Worm (Caenorhabditis elegans) whole organism, L2 larva: Measurements from ENCODE around the gene F26F2.7.

Experiments
- C34F6.9 ChIP-seq: fragments of 150-350 bp; optimal IDR thresholded peaks from 2 replicates; lab custom pipeline; 2014; ENCODE audit warnings: missing biosample characterization, missing genetic modification characterization
- R02D3.7 ChIP-seq: fragments of 150-350 bp; optimal IDR thresholded peaks from 2 replicates; lab custom pipeline; 2014; ENCODE audit warnings: missing biosample characterization, missing genetic modification characterization
- ZK546.5 ChIP-seq: sonication (generic microtip); optimal IDR thresholded peaks from 2 replicates; lab custom pipeline; 2017; ENCODE audit warnings: missing biosample characterization, missing genetic modification characterization
- alr-1 ChIP-seq: fragments of 150-350 bp; optimal IDR thresholded peaks from 2 replicates; lab custom pipeline; 2014; ENCODE audit warnings: missing biosample characterization, missing genetic modification characterization
- ama-1 ChIP-seq: fragments of 150-350 bp; optimal IDR thresholded peaks from 2 replicates; lab custom pipeline; 2018; ENCODE audit warnings: inconsistent platforms
- ceh-16 ChIP-seq: fragments of 150-350 bp; optimal IDR thresholded peaks from 2 replicates; lab custom pipeline; 2014; ENCODE audit warnings: missing biosample characterization, missing genetic modification characterization
- ceh-82 ChIP-seq: fragments of 150-350 bp; optimal IDR thresholded peaks from 2 replicates; lab custom pipeline; 2014; ENCODE audit warnings: missing biosample characterization, missing genetic modification characterization
- dmd-4 ChIP-seq: sonication (generic microtip); optimal IDR thresholded peaks from 2 replicates; lab custom pipeline; 2017; ENCODE audit warnings: missing biosample characterization, missing genetic modification characterization
- elt-1 ChIP-seq: fragments of 150-350 bp; optimal IDR thresholded peaks from 2 replicates; lab custom pipeline; 2014; ENCODE audit warnings: missing biosample characterization, missing genetic modification characterization
- elt-3 ChIP-seq: sonication (generic microtip); optimal IDR thresholded peaks from 2 replicates; lab custom pipeline; 2017; ENCODE audit warnings: missing biosample characterization, missing genetic modification characterization
- gmeb-1 ChIP-seq: fragments of 150-350 bp; optimal IDR thresholded peaks from 2 replicates; lab custom pipeline; 2014; ENCODE audit warnings: missing biosample characterization, missing genetic modification characterization
- lin-13 ChIP-seq: fragments of 150-350 bp; optimal IDR thresholded peaks from 2 replicates; lab custom pipeline; 2014; ENCODE audit warnings: missing biosample characterization, missing genetic modification reagents, missing genetic modification characterization
- lin-39 ChIP-seq: fragments of 150-350 bp; optimal IDR thresholded peaks from 2 replicates; lab custom pipeline; 2014; ENCODE audit warnings: missing biosample characterization, missing genetic modification reagents, missing genetic modification characterization
- lsy-2 ChIP-seq, 2 experiments: fragments of 150-350 bp in 1 of 2; sonication (generic microtip) in 1 of 2; optimal IDR thresholded peaks; 2 replicates each; lab custom pipeline; 2014 to 2017; ENCODE audit warnings: missing biosample characterization in 2 of 2, missing genetic modification characterization in 2 of 2
- mab-5 ChIP-seq: fragments of 150-350 bp; optimal IDR thresholded peaks from 2 replicates; lab custom pipeline; 2014; ENCODE audit warnings: missing biosample characterization, missing genetic modification characterization
- nhr-10 ChIP-seq: sonication (generic microtip); optimal IDR thresholded peaks from 2 replicates; lab custom pipeline; 2017; ENCODE audit warnings: missing biosample characterization, missing genetic modification characterization
- nhr-11 ChIP-seq: fragments of 150-350 bp; optimal IDR thresholded peaks from 2 replicates; lab custom pipeline; 2014; ENCODE audit warnings: missing biosample characterization, missing genetic modification characterization
- nhr-129 ChIP-seq: fragments of 150-350 bp; optimal IDR thresholded peaks from 2 replicates; lab custom pipeline; 2014; ENCODE audit warnings: missing biosample characterization, missing genetic modification characterization
- nhr-23 ChIP-seq: fragments of 150-350 bp; optimal IDR thresholded peaks from 2 replicates; lab custom pipeline; 2014; ENCODE audit warnings: missing biosample characterization, missing genetic modification reagents, missing genetic modification characterization
- nhr-25 ChIP-seq: fragments of 150-350 bp; sonication (generic microtip); optimal IDR thresholded peaks from 3 replicates; lab custom pipeline; 2014; ENCODE audit warnings: missing biosample characterization, missing genetic modification characterization
- nhr-6 ChIP-seq: fragments of 150-350 bp; optimal IDR thresholded peaks from 2 replicates; lab custom pipeline; 2014; ENCODE audit warnings: missing biosample characterization, missing genetic modification characterization
- nhr-77 ChIP-seq: fragments of 150-350 bp; optimal IDR thresholded peaks from 2 replicates; lab custom pipeline; 2014; ENCODE audit warnings: missing biosample characterization, missing genetic modification characterization
- peb-1 ChIP-seq: fragments of 150-350 bp; optimal IDR thresholded peaks from 2 replicates; lab custom pipeline; 2014; ENCODE audit warnings: missing biosample characterization, missing genetic modification characterization
- sem-4 ChIP-seq: fragments of 150-350 bp; optimal IDR thresholded peaks from 2 replicates; lab custom pipeline; 2014; ENCODE audit warnings: missing biosample characterization, missing genetic modification reagents, missing genetic modification characterization
- sma-3 ChIP-seq: sonication (generic microtip); optimal IDR thresholded peaks from 2 replicates; lab custom pipeline; 2016; ENCODE audit warnings: missing genetic modification reagents, missing genetic modification characterization, missing compliant biosample characterization
- sma-9 ChIP-seq, 2 experiments: fragments of 150-350 bp in 1 of 2; sonication (generic microtip) in 1 of 2; optimal IDR thresholded peaks; 2 replicates each; lab custom pipeline; 2014 to 2016; ENCODE audit warnings: missing genetic modification characterization in 2 of 2, mild to moderate bottlenecking in 1 of 2, missing biosample characterization in 1 of 2, missing compliant biosample characterization in 1 of 2, missing genetic modification reagents in 1 of 2, moderate library complexity in 1 of 2
- snpc-4 ChIP-seq: fragments of 150-350 bp; optimal IDR thresholded peaks from 2 replicates; lab custom pipeline; 2014; ENCODE audit warnings: missing biosample characterization, missing genetic modification characterization
- unc-55 ChIP-seq: fragments of 150-350 bp; sonication (generic microtip); optimal IDR thresholded peaks from 3 replicates; lab custom pipeline; 2014; ENCODE audit warnings: missing biosample characterization, missing genetic modification reagents, missing genetic modification characterization
- unc-62 ChIP-seq: fragments of 150-350 bp; optimal IDR thresholded peaks from 2 replicates; lab custom pipeline; 2014; ENCODE audit warnings: missing biosample characterization, missing genetic modification reagents, missing genetic modification characterization
- zag-1 ChIP-seq: fragments of 150-350 bp; optimal IDR thresholded peaks from 2 replicates; lab custom pipeline; 2014; ENCODE audit warnings: missing biosample characterization, missing genetic modification characterization
- ztf-11 ChIP-seq: sonication (generic microtip); optimal IDR thresholded peaks from 2 replicates; lab custom pipeline; 2017; ENCODE audit warnings: missing biosample characterization, missing genetic modification characterization
- ztf-4 ChIP-seq: fragments of 150-350 bp; optimal IDR thresholded peaks from 2 replicates; lab custom pipeline; 2014; ENCODE audit warnings: missing biosample characterization, missing genetic modification characterization

The F26F2.7 gene

ce11 chrV:20595653-20596052 is 14.9 kb downstream of the F26F2.7 start, which contains the start of gene F26F2.11:
Gene F26F2.11, minus strand, starts transcription at chrV:20595753.
- no peak for TF ChIP-seq nhr-11
- TF ChIP-seq, all 48 proteins: peak for 0

ce11 chrV:20597076-20597475 is 16.3 kb downstream of the F26F2.7 start, which contains the start of gene F46B3.1:
Gene F46B3.1, minus strand, starts transcription at chrV:20597176.
- no peak for TF ChIP-seq elt-1 (tag; lab: Kevin White, UChicago)
- no peak for TF ChIP-seq elt-3 (tag; lab: Kevin White, UChicago)
- no peak for TF ChIP-seq sma-9 (GFP tag; optimal IDR thresholded peaks at IDR 0.05; lab: Kevin White, UChicago)
- TF ChIP-seq sma-9 (tag; optimal IDR thresholded peaks at IDR 0.05; lab: Kevin White, UChicago), result no peak
- no peak for TF ChIP-seq peb-1 (tag; lab: Kevin White, UChicago)
- no peak for TF ChIP-seq alr-1 (tag; lab: Kevin White, UChicago)
- no peak for TF ChIP-seq ceh-16
- TF ChIP-seq sma-3, result no peak

- TF ChIP-seq nhr-77 (tag; lab: Kevin White, UChicago) (no peak), lin-39 (tag; lab: Kevin White, UChicago) (no peak), elt-1 (tag; lab: Kevin White, UChicago) (no peak), elt-3 (tag; lab: Kevin White, UChicago) (no peak), nhr-10 (tag; lab: Kevin White, UChicago) (no peak), nhr-23 (tag; lab: Kevin White, UChicago) (no peak), ztf-11 (tag; lab: Kevin White, UChicago) (no peak), lin-13 (GFP tag; lab: Kevin White, UChicago) (no peak)
These were observed 19.0 kb downstream of the F26F2.7 start, which contains the start of gene col-163 for ce11 chrV:20599795-20600194. Gene col-163, plus strand, starts transcription at chrV:20600095.

ce11 chrV:20600704-20601103 is 19.9 kb downstream of the F26F2.7 start:
- TF ChIP-seq nhr-25 (no peak), nhr-6 (tag; lab: Kevin White, UChicago) (no peak)

- TF ChIP-seq ZK546.5 (tag; lab: Kevin White, UChicago) (no peak), nhr-10 (tag; lab: Kevin White, UChicago) (no peak)
These were observed 22.2 kb downstream of the F26F2.7 start, which contains the start of gene ttr-11 for ce11 chrV:20603014-20603413. Gene ttr-11, plus strand, starts transcription at chrV:20603314.

ce11 chrV:20604606-20605155 is 23.9 kb downstream of the F26F2.7 start, which contains the start of gene ttr-57:
Gene ttr-57, plus strand, starts transcription at chrV:20605105.
- TF ChIP-seq nhr-11 (no peak), zag-1 (tag; lab: Kevin White, UChicago) (no peak), nhr-23 (tag; lab: Kevin White, UChicago) (no peak), unc-55 (GFP tag; lab: Kevin White, UChicago) (no peak), R02D3.7 (tag; lab: Kevin White, UChicago) (no peak), nhr-77 (tag; lab: Kevin White, UChicago) (no peak), elt-3 (tag; lab: Kevin White, UChicago) (no peak), lin-13 (GFP tag; lab: Kevin White, UChicago) (no peak), nhr-25 (no peak), sem-4 (tag; lab: Kevin White, UChicago) (no peak)

ce11 chrV:20606617-20607016 is 25.8 kb downstream of the F26F2.7 start, which contains the start of gene F46B3.23:
Gene F46B3.23, minus strand, starts transcription at chrV:20606717.
- TF ChIP-seq ceh-16 (no peak), zag-1 (tag; lab: Kevin White, UChicago) (no peak)

- TF ChIP-seq nhr-10 (tag; lab: Kevin White, UChicago), result no peak
- no peak for TF ChIP-seq lsy-2 (tag; optimal IDR thresholded peaks at IDR 0.05; lab: Kevin White, UChicago)
- no peak for TF ChIP-seq nhr-11
- no peak for TF ChIP-seq lin-39 (tag; lab: Kevin White, UChicago)
- no peak for TF ChIP-seq ztf-11 (tag; lab: Kevin White, UChicago)
- TF ChIP-seq, all 48 proteins: peak for 0
These were observed 27.9 kb downstream of the F26F2.7 start, which contains the start of gene ttr-12 for ce11 chrV:20608688-20609087. Gene ttr-12, minus strand, starts transcription at chrV:20608788.

ce11 chrV:20609494-20609893 is 28.7 kb downstream of the F26F2.7 start, which contains the start of gene grd-2:
Gene grd-2, plus strand, starts transcription at chrV:20609794.
- TF ChIP-seq dmd-4, result no peak
- no peak for TF ChIP-seq unc-62
- no peak for TF ChIP-seq alr-1 (tag; lab: Kevin White, UChicago)
- no peak for TF ChIP-seq ceh-82
- no peak for TF ChIP-seq sem-4 (tag; lab: Kevin White, UChicago)
- no peak for TF ChIP-seq ama-1
- TF ChIP-seq mab-5 (tag; lab: Kevin White, UChicago), result no peak
- no peak for TF ChIP-seq snpc-4 (tag; lab: Kevin White, UChicago)
- no peak for TF ChIP-seq peb-1 (tag; lab: Kevin White, UChicago)
- no peak for TF ChIP-seq ceh-16
- TF ChIP-seq lin-39 (tag; lab: Kevin White, UChicago), result no peak
- TF ChIP-seq ztf-4 (tag; lab: Kevin White, UChicago), result no peak
- no peak for TF ChIP-seq nhr-129 (tag; lab: Kevin White, UChicago)
- no peak for TF ChIP-seq C34F6.9 (tag; lab: Kevin White, UChicago)
- TF ChIP-seq gmeb-1, result no peak
- TF ChIP-seq zag-1 (tag; lab: Kevin White, UChicago), result no peak
- TF ChIP-seq nhr-6 (tag; lab: Kevin White, UChicago), result no peak
